Fruit fly (Drosophila melanogaster): ENCODE measurements around the gene enc.

- TF ChIP-seq pan (optimal IDR thresholded peaks at IDR 0.05) (no peak), EcR (GFP tag; optimal IDR thresholded peaks at IDR 0.05) (no peak), CG8478 (optimal IDR thresholded peaks at IDR 0.05) (no peak)
Measured at dm6 chr3L:3802677-3803076, 15.8 kb upstream of the enc start.
